Fruit fly (Drosophila melanogaster): ENCODE measurements around the gene Ca-beta.

The Ca-beta gene

DNA sequence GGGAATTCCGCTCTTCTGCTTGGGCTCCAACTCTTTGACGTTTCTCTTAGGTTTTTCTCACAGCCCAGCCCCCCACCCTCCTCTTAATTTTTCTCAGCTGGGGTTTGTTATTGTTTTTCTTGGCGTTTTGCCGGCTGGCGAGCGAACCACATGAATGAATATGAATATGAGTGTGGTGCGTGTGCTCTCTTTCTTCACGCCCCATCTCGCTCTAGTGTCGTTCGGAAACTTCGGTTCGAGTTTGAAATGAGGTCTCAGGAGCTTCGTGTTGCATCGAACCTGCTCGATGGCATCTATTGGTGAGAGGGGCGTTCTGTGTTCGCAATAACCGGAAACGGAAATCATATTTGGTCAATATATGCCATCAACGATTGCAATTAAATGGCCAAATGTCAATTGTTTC is 18.0 kb upstream of the Ca-beta start:
- TF ChIP-seq CG4496 (GFP tag; IDR thresholded peaks at IDR 0.05) = peak; percentile 58; the same call in 2 of the 3 replicates
- TF ChIP-seq CG12605 (GFP tag; IDR thresholded peaks at IDR 0.05) = peak; percentile 18; the same call in 1 of the 2 replicates
- no peak for TF ChIP-seq CG8159 (tag; optimal IDR thresholded peaks at IDR 0.05)
- peak; percentile 3 for TF ChIP-seq CG34367 (tag; optimal IDR thresholded peaks at IDR 0.05)
- TF ChIP-seq Ets98B (GFP tag; IDR thresholded peaks at IDR 0.05) = peak; percentile 15; the same call in 1 of the 2 replicates
- peak; percentile 10 for TF ChIP-seq CG14655 (GFP tag; optimal IDR thresholded peaks at IDR 0.05)
- TF ChIP-seq Pif1A (GFP tag; optimal IDR thresholded peaks at IDR 0.05) = peak; percentile 18
- no peak for TF ChIP-seq CG32121 (GFP tag; IDR thresholded peaks at IDR 0.05)
- TF ChIP-seq D1 (tag; optimal IDR thresholded peaks at IDR 0.05) = peak; percentile 6

DNA sequence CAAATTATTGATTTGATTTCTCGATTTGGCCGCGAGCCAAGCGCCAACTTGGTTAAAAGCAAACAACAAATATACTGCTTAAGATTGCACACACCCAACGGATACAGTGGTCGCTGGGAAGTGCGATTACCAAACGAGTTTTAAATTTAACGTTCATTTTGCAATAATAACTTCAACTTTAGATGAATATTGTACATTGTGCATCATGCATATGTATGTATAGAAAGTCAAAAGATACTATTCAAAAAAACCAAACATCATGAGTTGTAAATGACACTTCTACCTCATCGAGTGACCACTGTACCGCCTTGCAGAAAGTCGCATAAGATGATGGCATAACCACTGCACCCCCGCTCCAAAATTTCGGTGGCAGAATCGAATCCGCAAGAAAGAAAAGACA is 17.4 kb upstream of the Ca-beta start:
- TF ChIP-seq CG34367 (tag; optimal IDR thresholded peaks at IDR 0.05) = no peak
- no peak; the same call in 1 of the 2 replicates for TF ChIP-seq CG32121 (GFP tag; IDR thresholded peaks at IDR 0.05)
- TF ChIP-seq EcR (GFP tag; optimal IDR thresholded peaks at IDR 0.05) = no peak
- peak; percentile 50 for TF ChIP-seq Snoo (tag; optimal IDR thresholded peaks at IDR 0.05)
- TF ChIP-seq CG17806 (tag; optimal IDR thresholded peaks at IDR 0.05) = peak; percentile 17
- TF ChIP-seq CG15710 (tag; optimal IDR thresholded peaks at IDR 0.05) = peak; percentile 34
- TF ChIP-seq CG8159 (tag; optimal IDR thresholded peaks at IDR 0.05) = peak; percentile 17
- peak; percentile 32; the same call in 1 of the 2 replicates for TF ChIP-seq Ets98B (GFP tag; IDR thresholded peaks at IDR 0.05)
- peak; percentile 27; the same call in 1 of the 3 replicates for TF ChIP-seq CG4496 (GFP tag; IDR thresholded peaks at IDR 0.05)
- TF ChIP-seq Pif1B (GFP tag; optimal IDR thresholded peaks at IDR 0.05) = peak; percentile 10
- TF ChIP-seq CG10348 (GFP tag; IDR thresholded peaks at IDR 0.05) = no peak
- no peak for TF ChIP-seq Pif1A (GFP tag; optimal IDR thresholded peaks at IDR 0.05)
- TF ChIP-seq rn (GFP tag; IDR thresholded peaks at IDR 0.05) = no peak
- no peak for TF ChIP-seq CG12605 (GFP tag; IDR thresholded peaks at IDR 0.05)
- peak; percentile 43 for TF ChIP-seq CG8301 (tag; optimal IDR thresholded peaks at IDR 0.05)
- no peak for TF ChIP-seq gl (tag; optimal IDR thresholded peaks at IDR 0.05)
- TF ChIP-seq fd96Ca (GFP tag; IDR thresholded peaks at IDR 0.05) = no peak; the same call in 2 of the 3 replicates
- TF ChIP-seq CG9948 (tag; optimal IDR thresholded peaks at IDR 0.05) = peak; percentile 44
- TF ChIP-seq CG14655 (GFP tag; optimal IDR thresholded peaks at IDR 0.05) = peak; percentile 38

DNA sequence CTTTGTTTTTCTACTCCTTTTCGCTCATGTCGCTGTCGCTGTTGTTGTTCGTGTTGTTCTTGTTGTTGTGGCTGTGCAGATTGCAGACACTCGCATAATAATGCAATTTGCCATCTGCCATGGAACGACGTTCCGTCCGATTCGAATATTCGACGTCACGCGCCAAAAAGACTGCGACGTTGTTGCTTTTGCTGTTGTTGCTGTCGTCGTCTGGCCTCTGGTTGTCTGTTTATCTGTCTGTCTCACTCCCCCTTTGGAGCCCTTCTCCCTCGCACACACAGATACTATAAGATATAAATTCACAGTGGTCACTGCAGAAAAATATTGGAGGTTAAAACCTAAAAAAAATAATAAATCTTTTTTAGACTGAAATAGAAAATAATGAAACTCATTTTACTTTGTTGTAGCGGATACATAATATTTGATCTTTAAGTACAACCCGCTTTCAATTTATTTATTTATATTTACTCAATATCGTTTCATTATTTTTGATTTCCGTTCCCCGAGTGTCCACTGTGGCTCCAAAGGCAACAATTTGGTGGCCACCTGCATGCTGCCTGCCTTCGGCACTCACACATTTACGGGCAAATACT is 16.2 kb upstream of the Ca-beta start:
- TF ChIP-seq CG10348 (GFP tag; IDR thresholded peaks at IDR 0.05) = no peak
- TF ChIP-seq D1 (tag; optimal IDR thresholded peaks at IDR 0.05) = peak; percentile 86
- peak; percentile 88 for TF ChIP-seq CG17806 (tag; optimal IDR thresholded peaks at IDR 0.05)
- peak; percentile 88 for TF ChIP-seq CG8159 (tag; optimal IDR thresholded peaks at IDR 0.05)
- peak; percentile 61 for TF ChIP-seq CG13204 (GFP tag; optimal IDR thresholded peaks at IDR 0.05)
- peak; percentile 75 for TF ChIP-seq CG8301 (tag; optimal IDR thresholded peaks at IDR 0.05)
- peak; percentile 57 for TF ChIP-seq CG12605 (GFP tag; IDR thresholded peaks at IDR 0.05)
- TF ChIP-seq gl (tag; optimal IDR thresholded peaks at IDR 0.05) = peak; percentile 39
- peak; percentile 61 for TF ChIP-seq Ets98B (GFP tag; IDR thresholded peaks at IDR 0.05)
- TF ChIP-seq rn (GFP tag; IDR thresholded peaks at IDR 0.05) = peak; percentile 53
- peak; percentile 15; the same call in 1 of the 3 replicates for TF ChIP-seq fd96Ca (GFP tag; IDR thresholded peaks at IDR 0.05)
- peak; percentile 74 for TF ChIP-seq Pif1B (GFP tag; optimal IDR thresholded peaks at IDR 0.05)
- peak; percentile 74 for TF ChIP-seq Snoo (tag; optimal IDR thresholded peaks at IDR 0.05)
- peak; percentile 79 for TF ChIP-seq CG34367 (tag; optimal IDR thresholded peaks at IDR 0.05)
- TF ChIP-seq CG4496 (GFP tag; IDR thresholded peaks at IDR 0.05) = peak; percentile 70; the same call in 2 of the 3 replicates
- TF ChIP-seq CG32121 (GFP tag; IDR thresholded peaks at IDR 0.05) = peak; percentile 70
- TF ChIP-seq CG14655 (GFP tag; optimal IDR thresholded peaks at IDR 0.05) = peak; percentile 84
- TF ChIP-seq CG9948 (tag; optimal IDR thresholded peaks at IDR 0.05) = peak; percentile 87
- peak; percentile 85 for TF ChIP-seq CG15710 (tag; optimal IDR thresholded peaks at IDR 0.05)
- no peak for TF ChIP-seq EcR (GFP tag; optimal IDR thresholded peaks at IDR 0.05)
- peak; percentile 79 for TF ChIP-seq Pif1A (GFP tag; optimal IDR thresholded peaks at IDR 0.05)

DNA sequence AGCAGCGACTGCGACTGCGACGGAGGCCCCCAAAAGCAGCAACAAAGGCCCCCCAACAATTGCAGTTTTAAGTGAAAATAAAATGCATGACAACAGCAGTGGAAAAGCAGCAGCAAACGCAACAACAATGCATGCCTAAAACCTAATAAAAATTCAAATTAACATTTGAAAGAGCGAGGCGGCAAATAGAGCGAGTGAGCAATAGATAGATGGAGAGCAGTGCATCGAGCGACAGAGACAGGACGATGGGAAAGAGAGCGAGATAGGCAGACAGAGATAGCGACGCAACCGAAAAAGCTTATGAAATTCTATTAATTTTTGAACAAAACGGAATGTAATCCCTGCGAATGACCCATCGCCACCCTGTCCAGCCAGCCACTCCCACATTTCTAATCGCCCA is 15.6 kb upstream of the Ca-beta start:
- TF ChIP-seq Snoo (tag; optimal IDR thresholded peaks at IDR 0.05) (no peak), fd96Ca (GFP tag; IDR thresholded peaks at IDR 0.05) (no peak), CG9948 (tag; optimal IDR thresholded peaks at IDR 0.05) (no peak), CG12605 (GFP tag; IDR thresholded peaks at IDR 0.05) (no peak), D1 (tag; optimal IDR thresholded peaks at IDR 0.05) (no peak), Ets98B (GFP tag; IDR thresholded peaks at IDR 0.05) (no peak), CG17806 (tag; optimal IDR thresholded peaks at IDR 0.05) (no peak), CG8301 (tag; optimal IDR thresholded peaks at IDR 0.05) (no peak), CG14655 (GFP tag; optimal IDR thresholded peaks at IDR 0.05) (no peak), Pif1B (GFP tag; optimal IDR thresholded peaks at IDR 0.05) (no peak), EcR (GFP tag; optimal IDR thresholded peaks at IDR 0.05) (no peak), Pif1A (GFP tag; optimal IDR thresholded peaks at IDR 0.05) (no peak)

DNA sequence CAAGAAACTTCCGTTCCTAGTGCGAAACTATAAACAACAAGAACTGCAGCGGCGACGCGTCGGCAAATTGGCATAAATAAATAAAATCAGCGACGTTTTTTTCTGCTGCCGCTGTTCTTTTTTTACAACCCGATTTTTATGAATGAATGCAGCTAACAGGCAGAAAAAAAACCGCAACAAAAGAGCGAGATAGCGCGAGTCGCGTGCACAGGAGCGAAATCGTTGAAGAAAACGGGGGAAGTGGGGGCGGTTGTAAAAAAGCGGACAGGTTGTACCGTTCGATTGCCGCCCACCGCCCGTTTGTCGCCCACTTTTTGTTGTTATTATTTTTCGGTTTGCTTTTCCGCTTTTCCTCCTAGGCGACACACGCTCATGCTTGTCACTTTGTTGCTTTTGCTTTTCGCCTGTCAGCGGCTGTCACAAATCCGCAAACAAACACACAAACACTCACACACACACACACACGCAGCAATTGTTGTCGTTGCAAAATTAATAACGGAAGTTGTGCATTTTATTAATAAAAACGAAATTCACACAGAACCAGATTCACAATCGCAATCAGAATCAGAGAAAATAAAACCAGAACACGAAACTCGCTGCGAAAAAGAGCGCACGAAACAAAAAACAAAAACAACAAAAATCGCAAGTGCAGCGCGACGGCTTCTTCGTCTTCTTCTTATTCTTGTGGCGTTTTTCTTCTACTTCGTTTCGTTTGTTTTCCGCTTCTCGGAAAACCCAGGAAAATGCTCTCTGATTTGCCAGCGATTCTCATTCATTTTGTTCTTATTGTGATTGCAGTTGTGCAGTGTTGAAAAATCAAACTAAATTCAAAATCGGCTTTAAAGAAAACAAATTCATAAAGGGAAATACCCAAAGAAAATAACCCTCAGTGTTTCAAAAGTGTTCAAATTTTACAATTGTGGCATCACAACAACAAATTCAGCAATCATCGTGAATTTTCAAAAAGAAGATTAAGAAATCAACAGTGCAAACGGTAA is 7.9 kb upstream of the Ca-beta start:
- peak; percentile 6; the same call in 1 of the 2 replicates for TF ChIP-seq Ets98B (GFP tag; IDR thresholded peaks at IDR 0.05)
- TF ChIP-seq rn (GFP tag; IDR thresholded peaks at IDR 0.05) = peak; percentile 44; the same call in 1 of the 2 replicates
- no peak for TF ChIP-seq Pif1A (GFP tag; optimal IDR thresholded peaks at IDR 0.05)
- TF ChIP-seq CG9948 (tag; optimal IDR thresholded peaks at IDR 0.05) = no peak
- TF ChIP-seq CG4496 (GFP tag; IDR thresholded peaks at IDR 0.05) = peak; percentile 62; the same call in 2 of the 3 replicates
- no peak for TF ChIP-seq CG15710 (tag; optimal IDR thresholded peaks at IDR 0.05)
- TF ChIP-seq CG32121 (GFP tag; IDR thresholded peaks at IDR 0.05) = peak; percentile 45
- TF ChIP-seq gl (tag; optimal IDR thresholded peaks at IDR 0.05) = no peak
- TF ChIP-seq CG13204 (GFP tag; optimal IDR thresholded peaks at IDR 0.05) = peak; percentile 22
- no peak for TF ChIP-seq CG34367 (tag; optimal IDR thresholded peaks at IDR 0.05)
- no peak for TF ChIP-seq CG10348 (GFP tag; IDR thresholded peaks at IDR 0.05)
- peak; percentile 27 for TF ChIP-seq CG14655 (GFP tag; optimal IDR thresholded peaks at IDR 0.05)
- TF ChIP-seq CG12605 (GFP tag; IDR thresholded peaks at IDR 0.05) = peak; percentile 15; the same call in 1 of the 2 replicates
- no peak for TF ChIP-seq D1 (tag; optimal IDR thresholded peaks at IDR 0.05)
- peak; percentile 72 for TF ChIP-seq fd96Ca (GFP tag; IDR thresholded peaks at IDR 0.05)
- no peak for TF ChIP-seq Snoo (tag; optimal IDR thresholded peaks at IDR 0.05)
- TF ChIP-seq CG8301 (tag; optimal IDR thresholded peaks at IDR 0.05) = no peak
- no peak for TF ChIP-seq Pif1B (GFP tag; optimal IDR thresholded peaks at IDR 0.05)
